Worm (Caenorhabditis elegans) whole organism, mixed stage, embryonic: ENCODE data around the gene F44B9.5.

ENCODE experiments used
- mab-5 ChIP-seq: fragments of 150-350 bp; optimal IDR thresholded peaks from 2 replicates; lab custom pipeline; 2014; ENCODE audit warnings: missing biosample characterization, missing genetic modification characterization
- nhr-76 ChIP-seq: sonication (generic microtip); optimal IDR thresholded peaks from 2 replicates; lab custom pipeline; 2017; ENCODE audit warnings: missing biosample characterization, missing genetic modification characterization
- snpc-4 ChIP-seq: fragments of 150-350 bp; optimal IDR thresholded peaks from 2 replicates; lab custom pipeline; 2014; ENCODE audit warnings: missing biosample characterization, missing genetic modification characterization
- sptf-1 ChIP-seq: sonication (generic microtip); optimal IDR thresholded peaks from 2 replicates; lab custom pipeline; 2017; ENCODE audit warnings: mild to moderate bottlenecking, missing genetic modification characterization, moderate library complexity, missing compliant biosample characterization
- tbx-8 ChIP-seq: fragments of 200-800 bp; sonication (Bioruptor generic); optimal IDR thresholded peaks from 2 replicates; lab custom pipeline; 2018; ENCODE audit warnings: mild to moderate bottlenecking, missing genetic modification characterization, moderate library complexity, missing compliant biosample characterization

ce11 chrIII:8065101-8065500 is 48.8 kb upstream of the F44B9.5 start:
- no peak for TF ChIP-seq nhr-76 (tag; lab: Kevin White, UChicago)
- no peak for TF ChIP-seq sptf-1
- TF ChIP-seq tbx-8 (GFP tag; lab: Kevin White, UChicago) = no peak
- TF ChIP-seq mab-5 = no peak
- TF ChIP-seq snpc-4 (tag; lab: Kevin White, UChicago) = no peak
